Fruit fly (Drosophila melanogaster): Measurements from ENCODE around the gene Boh2.

Boh2 gene

DNA sequence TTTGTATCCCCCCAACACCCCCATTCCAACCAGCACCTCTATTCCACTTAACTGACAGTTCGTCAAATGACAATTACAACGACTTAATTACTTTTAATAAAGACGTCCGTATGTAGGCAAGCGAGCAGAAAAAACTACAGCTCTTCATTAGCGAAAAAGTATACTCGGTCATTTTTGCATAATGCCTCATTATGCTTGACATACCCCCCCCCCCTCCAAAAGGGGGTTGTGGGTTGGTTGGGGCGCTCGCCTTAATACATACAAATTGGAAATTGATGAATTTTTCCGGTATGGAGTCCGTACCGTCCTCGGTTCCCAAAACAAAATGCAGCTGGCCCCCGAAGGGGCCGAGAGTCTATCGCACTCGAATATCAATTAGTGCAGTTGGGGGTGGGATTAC is 48.4 kb downstream of the Boh2 start:
- TF ChIP-seq Pif1A (GFP tag; optimal IDR thresholded peaks at IDR 0.05) (no peak), gl (tag; optimal IDR thresholded peaks at IDR 0.05) (no peak), CG15710 (tag; optimal IDR thresholded peaks at IDR 0.05) (no peak)

DNA sequence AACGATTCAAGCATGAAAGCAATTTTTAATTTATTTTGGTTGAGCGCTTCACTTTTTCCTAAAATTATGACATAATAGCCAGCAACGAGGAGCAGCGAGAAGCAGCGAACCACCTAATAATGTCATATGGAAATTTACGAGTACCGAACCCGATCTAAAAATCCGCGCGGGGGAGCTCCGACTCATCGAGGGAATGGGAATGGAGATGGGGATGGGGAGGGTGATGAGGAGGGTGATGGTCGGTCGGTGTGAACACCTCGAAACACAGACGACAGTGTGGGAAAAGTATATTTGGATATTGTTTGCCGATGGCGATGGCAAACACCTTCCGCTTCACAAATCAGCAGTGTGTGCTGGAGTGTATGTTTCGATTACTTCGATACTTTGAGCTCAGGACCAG is 49.2 kb downstream of the Boh2 start:
- TF ChIP-seq CG14655 (GFP tag; optimal IDR thresholded peaks at IDR 0.05) (no peak), CG10348 (GFP tag; IDR thresholded peaks at IDR 0.05) (no peak), CG8301 (tag; optimal IDR thresholded peaks at IDR 0.05) (no peak), CG15710 (tag; optimal IDR thresholded peaks at IDR 0.05) (no peak), Snoo (tag; optimal IDR thresholded peaks at IDR 0.05) (no peak), CG34367 (tag; optimal IDR thresholded peaks at IDR 0.05) (no peak)

DNA sequence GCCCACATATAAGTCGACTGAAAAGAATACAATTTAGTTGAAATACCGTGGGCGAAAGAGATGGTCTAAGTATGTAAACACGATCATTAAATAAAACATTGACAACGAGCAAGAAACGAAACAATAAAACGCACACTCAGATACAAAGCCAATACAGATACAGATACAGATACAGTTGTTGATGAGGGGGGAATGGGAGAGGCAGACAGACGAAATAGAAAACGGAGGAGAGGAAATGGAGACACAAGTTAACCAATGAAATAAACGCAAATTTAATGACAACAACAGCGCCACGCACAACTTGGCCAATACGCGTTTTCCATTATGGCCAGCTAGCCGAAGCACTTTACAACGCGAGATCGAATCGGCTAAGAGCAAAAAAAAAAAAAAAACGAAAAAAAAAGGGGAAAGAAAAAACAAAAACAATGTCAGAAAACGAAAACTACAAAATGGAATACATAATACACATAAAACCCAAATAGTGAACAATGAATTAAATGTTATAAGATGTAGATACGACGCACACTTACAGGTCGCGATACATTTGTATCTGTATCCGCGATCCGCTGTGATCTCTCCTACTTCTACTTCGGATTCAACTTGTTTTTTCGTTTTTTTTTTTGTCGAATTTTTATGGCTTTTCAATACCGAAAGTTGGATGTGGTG is 50.2 kb downstream of the Boh2 start:
- TF ChIP-seq EcR (GFP tag; optimal IDR thresholded peaks at IDR 0.05) (no peak), CG34367 (tag; optimal IDR thresholded peaks at IDR 0.05) (peak; percentile 9), CG12605 (GFP tag; IDR thresholded peaks at IDR 0.05) (no peak), CG8301 (tag; optimal IDR thresholded peaks at IDR 0.05) (no peak), Ets98B (GFP tag; IDR thresholded peaks at IDR 0.05) (0 out of 2 replicates have a peak, but pooled peaks have one; percentile 11)

All from whole organism, pupa.